Worm (Caenorhabditis elegans) whole organism, late embryonic: ENCODE results near the gene F35C11.2.
A peak's percentile ranks its signal among the peaks of the same experiment; 100 is the strongest.

Experiments used
- C08G9.2 ChIP-seq: sonication (generic microtip); optimal IDR thresholded peaks from 2 replicates; lab custom pipeline; 2016; ENCODE audit warnings: mild to moderate bottlenecking, missing genetic modification characterization, moderate library complexity, missing compliant biosample characterization
- C38D4.7 ChIP-seq: fragments of 200-800 bp; sonication (Bioruptor generic); optimal IDR thresholded peaks from 2 replicates; lab custom pipeline; 2018; ENCODE audit warnings: mild to moderate bottlenecking, missing genetic modification characterization, moderate library complexity, missing compliant biosample characterization
- K02D7.2 ChIP-seq: sonication (generic microtip); optimal IDR thresholded peaks from 2 replicates; lab custom pipeline; 2017; ENCODE audit warnings: mild to moderate bottlenecking, missing genetic modification characterization, missing compliant biosample characterization
- K09A11.1 ChIP-seq: sonication (generic microtip); optimal IDR thresholded peaks from 2 replicates; lab custom pipeline; 2017; ENCODE audit warnings: antibody characterized with exemption, mild to moderate bottlenecking, missing genetic modification characterization, missing compliant biosample characterization; ENCODE audit not compliant: insufficient read depth
- T23F11.4 ChIP-seq: fragments of 200-800 bp; sonication (Bioruptor generic); optimal IDR thresholded peaks from 2 replicates; lab custom pipeline; 2018; ENCODE audit warnings: mild to moderate bottlenecking, missing genetic modification characterization, missing compliant biosample characterization
- Y22D7AL.16 ChIP-seq: sonication (generic microtip); optimal IDR thresholded peaks from 2 replicates; lab custom pipeline; 2016; ENCODE audit warnings: missing genetic modification characterization, missing compliant biosample characterization
- ahr-1 ChIP-seq: sonication (generic microtip); optimal IDR thresholded peaks from 2 replicates; lab custom pipeline; 2016; ENCODE audit warnings: missing genetic modification characterization, missing compliant biosample characterization
- ama-1 ChIP-seq: fragments of 150-350 bp; optimal IDR thresholded peaks from 2 replicates; lab custom pipeline; 2014
- ceh-19 ChIP-seq: fragments of 200-800 bp; sonication (Bioruptor generic); optimal IDR thresholded peaks from 2 replicates; lab custom pipeline; 2018; ENCODE audit warnings: mild to moderate bottlenecking, missing genetic modification characterization, missing compliant biosample characterization
- ceh-22 ChIP-seq: sonication (generic microtip); optimal IDR thresholded peaks from 2 replicates; lab custom pipeline; 2017; ENCODE audit warnings: missing biosample characterization, missing genetic modification characterization
- ceh-24 ChIP-seq: sonication (generic microtip); optimal IDR thresholded peaks from 2 replicates; lab custom pipeline; 2016; ENCODE audit warnings: mild to moderate bottlenecking, missing genetic modification characterization, missing compliant biosample characterization
- ceh-30 ChIP-seq: fragments of 150-350 bp; optimal IDR thresholded peaks from 2 replicates; lab custom pipeline; 2014; ENCODE audit warnings: missing biosample characterization, missing genetic modification characterization
- ceh-31 ChIP-seq: sonication (generic microtip); optimal IDR thresholded peaks from 2 replicates; lab custom pipeline; 2016; ENCODE audit warnings: missing genetic modification characterization, missing compliant biosample characterization
- ceh-34 ChIP-seq: sonication (generic microtip); optimal IDR thresholded peaks from 2 replicates; lab custom pipeline; 2016; ENCODE audit warnings: mild to moderate bottlenecking, missing genetic modification characterization, missing compliant biosample characterization
- ceh-45 ChIP-seq: fragments of 200-800 bp; sonication (Bioruptor generic); IDR thresholded peaks from 2 replicates; pipeline ENCODE4 v1.3.6; 2022; ENCODE audit warnings: missing genetic modification reagents, missing genetic modification characterization, missing compliant biosample characterization
- ceh-48 ChIP-seq: sonication (generic microtip); optimal IDR thresholded peaks from 2 replicates; lab custom pipeline; 2016; ENCODE audit warnings: missing genetic modification characterization, inconsistent platforms, missing compliant biosample characterization
- ceh-9 ChIP-seq: sonication (generic microtip); optimal IDR thresholded peaks from 2 replicates; lab custom pipeline; 2016; ENCODE audit warnings: mild to moderate bottlenecking, missing genetic modification characterization, inconsistent platforms, missing compliant biosample characterization
- che-1 ChIP-seq: sonication (generic microtip); optimal IDR thresholded peaks from 2 replicates; lab custom pipeline; 2016; ENCODE audit warnings: mild to moderate bottlenecking, missing genetic modification characterization, missing compliant biosample characterization
- dve-1 ChIP-seq: sonication (generic microtip); optimal IDR thresholded peaks from 2 replicates; lab custom pipeline; 2017; ENCODE audit warnings: antibody characterized with exemption, mild to moderate bottlenecking, missing genetic modification characterization, missing compliant biosample characterization
- elt-4 ChIP-seq: sonication (generic microtip); optimal IDR thresholded peaks from 2 replicates; lab custom pipeline; 2016; ENCODE audit warnings: missing genetic modification characterization, missing compliant biosample characterization
- ets-4 ChIP-seq: sonication (generic microtip); optimal IDR thresholded peaks from 2 replicates; lab custom pipeline; 2016; ENCODE audit warnings: missing genetic modification characterization, missing compliant biosample characterization
- fax-1 ChIP-seq: sonication (generic microtip); optimal IDR thresholded peaks from 2 replicates; lab custom pipeline; 2016; ENCODE audit warnings: missing genotype, missing genetic modification characterization, missing compliant biosample characterization
- fkh-10 ChIP-seq: fragments of 150-350 bp; optimal IDR thresholded peaks from 2 replicates; lab custom pipeline; 2014; ENCODE audit warnings: missing biosample characterization, missing genetic modification reagents, missing genetic modification characterization
- fkh-6 ChIP-seq: sonication (generic microtip); optimal IDR thresholded peaks from 2 replicates; lab custom pipeline; 2016; ENCODE audit warnings: missing genetic modification characterization, missing compliant biosample characterization
- gmeb-2 ChIP-seq: sonication (generic microtip); optimal IDR thresholded peaks from 2 replicates; lab custom pipeline; 2016; ENCODE audit warnings: missing genetic modification characterization, inconsistent platforms, missing compliant biosample characterization
- hlh-13 ChIP-seq: fragments of 200-800 bp; sonication (Bioruptor generic); optimal IDR thresholded peaks from 2 replicates; lab custom pipeline; 2018; ENCODE audit warnings: mild to moderate bottlenecking, missing genetic modification characterization, missing compliant biosample characterization
- hlh-15 ChIP-seq: sonication (generic microtip); optimal IDR thresholded peaks from 2 replicates; lab custom pipeline; 2016; ENCODE audit warnings: missing genetic modification characterization, missing compliant biosample characterization
- hlh-30 ChIP-seq: sonication (generic microtip); optimal IDR thresholded peaks from 2 replicates; lab custom pipeline; 2017; ENCODE audit warnings: antibody characterized with exemption, missing genetic modification characterization, missing compliant biosample characterization; ENCODE audit not compliant: insufficient read depth
- hlh-6 ChIP-seq: sonication (generic microtip); optimal IDR thresholded peaks from 2 replicates; lab custom pipeline; 2016; ENCODE audit warnings: missing genotype, missing genetic modification characterization, missing compliant biosample characterization
- madf-2 ChIP-seq: sonication (generic microtip); optimal IDR thresholded peaks from 2 replicates; lab custom pipeline; 2017; ENCODE audit warnings: missing genetic modification characterization, missing compliant biosample characterization
- mec-3 ChIP-seq: sonication (generic microtip); optimal IDR thresholded peaks from 2 replicates; lab custom pipeline; 2016; ENCODE audit warnings: borderline replicate concordance, missing genetic modification characterization, missing compliant biosample characterization
- nfya-1 ChIP-seq: sonication (generic microtip); optimal IDR thresholded peaks from 2 replicates; lab custom pipeline; 2017; ENCODE audit warnings: missing genetic modification characterization, mild to moderate bottlenecking, missing compliant biosample characterization, antibody characterized with exemption, moderate library complexity
- odd-2 ChIP-seq: sonication (generic microtip); optimal IDR thresholded peaks from 2 replicates; lab custom pipeline; 2017; ENCODE audit warnings: antibody characterized with exemption, mild to moderate bottlenecking, missing genetic modification characterization, missing compliant biosample characterization
- pag-3 ChIP-seq: sonication (generic microtip); optimal IDR thresholded peaks from 2 replicates; lab custom pipeline; 2016; ENCODE audit warnings: missing compliant biosample characterization, missing genetic modification characterization, borderline replicate concordance
- pax-1 ChIP-seq: fragments of 150-350 bp; optimal IDR thresholded peaks from 2 replicates; lab custom pipeline; 2014; ENCODE audit warnings: missing biosample characterization, missing genetic modification characterization
- pha-2 ChIP-seq: sonication (generic microtip); optimal IDR thresholded peaks from 2 replicates; lab custom pipeline; 2017; ENCODE audit warnings: mild to moderate bottlenecking, missing genetic modification characterization, missing compliant biosample characterization
- pros-1 ChIP-seq: fragments of 150-350 bp; optimal IDR thresholded peaks from 2 replicates; lab custom pipeline; 2014; ENCODE audit warnings: missing biosample characterization, missing genetic modification reagents, missing genetic modification characterization
- sdc-2 ChIP-seq: sonication (generic microtip); optimal IDR thresholded peaks from 2 replicates; lab custom pipeline; 2016; ENCODE audit warnings: missing genotype, missing genetic modification characterization, missing compliant biosample characterization
- sox-4 ChIP-seq: sonication (generic microtip); optimal IDR thresholded peaks from 2 replicates; lab custom pipeline; 2017; ENCODE audit warnings: mild to moderate bottlenecking, missing genetic modification characterization, inconsistent platforms, missing compliant biosample characterization
- ttx-3 ChIP-seq: sonication (generic microtip); optimal IDR thresholded peaks from 2 replicates; lab custom pipeline; 2016; ENCODE audit warnings: missing genetic modification reagents, missing genetic modification characterization, missing compliant biosample characterization
- unc-42 ChIP-seq: sonication (generic microtip); optimal IDR thresholded peaks from 2 replicates; lab custom pipeline; 2016; ENCODE audit warnings: missing genotype, missing genetic modification characterization, missing compliant biosample characterization
- unc-55 ChIP-seq: sonication (generic microtip); optimal IDR thresholded peaks from 2 replicates; lab custom pipeline; 2017; ENCODE audit warnings: missing biosample characterization, missing genetic modification reagents, missing genetic modification characterization
- zip-5 ChIP-seq: sonication (generic microtip); optimal IDR thresholded peaks from 2 replicates; lab custom pipeline; 2016; ENCODE audit warnings: missing genetic modification characterization, missing compliant biosample characterization
- ztf-16 ChIP-seq: sonication (generic microtip); optimal IDR thresholded peaks from 2 replicates; lab custom pipeline; 2017; ENCODE audit warnings: missing genetic modification characterization, missing compliant biosample characterization

F35C11.2 gene

DNA sequence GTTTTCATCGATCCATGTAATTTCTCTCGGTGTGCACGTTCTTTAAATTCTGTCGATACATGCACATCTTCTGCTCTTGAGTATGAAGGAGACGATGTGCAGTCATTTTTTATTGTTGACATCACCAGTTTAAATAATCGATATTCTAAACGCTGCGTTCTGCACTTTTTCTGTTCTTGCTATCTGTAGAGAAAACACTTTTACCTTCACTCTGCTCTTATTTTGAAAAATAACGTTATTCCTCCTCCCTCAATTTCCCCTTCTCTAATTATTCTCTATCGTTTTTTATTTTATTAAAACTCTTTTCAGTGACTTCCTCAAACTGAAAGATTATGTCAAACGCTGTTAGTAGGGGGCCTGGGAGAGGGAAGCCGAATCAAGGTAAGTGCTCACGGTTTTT is 31.7 kb downstream of the F35C11.2 start, which contains the start of gene ifg-1:
ifg-1 (plus strand) TSS at position 301 of the 400 bp plus-strand sequence.
- no peak for TF ChIP-seq fkh-6 (tag; lab: Kevin White, UChicago)
- no peak for TF ChIP-seq ceh-22
- no peak for TF ChIP-seq mec-3 (tag; lab: Kevin White, UChicago)
- TF ChIP-seq elt-4 (tag; lab: Kevin White, UChicago): no peak
- no peak for TF ChIP-seq pha-2 (tag; lab: Kevin White, UChicago)
- no peak for TF ChIP-seq fax-1 (tag; lab: Kevin White, UChicago)
- no peak for TF ChIP-seq K02D7.2
- TF ChIP-seq hlh-6 (tag; lab: Kevin White, UChicago): no peak
- no peak for TF ChIP-seq sdc-2 (tag; lab: Kevin White, UChicago)

DNA sequence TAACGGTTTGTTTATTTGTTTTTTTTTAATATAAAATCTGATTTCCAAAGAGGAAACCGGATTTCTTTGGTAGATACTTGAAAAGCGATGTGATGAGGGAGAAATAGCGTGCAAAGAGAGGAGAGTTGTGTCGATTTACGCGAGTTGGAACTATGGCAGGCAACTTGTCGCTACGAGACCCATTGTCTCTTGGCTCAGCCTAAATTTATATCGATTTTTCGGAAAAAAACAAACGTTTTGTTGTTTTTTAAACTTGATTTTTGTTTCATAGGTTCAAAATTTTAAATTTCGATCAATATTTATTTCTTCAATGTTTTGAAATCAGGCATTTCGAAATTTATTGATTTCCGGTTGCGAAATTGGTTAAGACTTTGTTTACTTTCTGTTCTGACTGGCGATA is 32.2 kb downstream of the F35C11.2 start, which contains the start of gene M110.3:
M110.3 (minus strand) TSS at position 184 of the 400 bp plus-strand sequence.
- TF ChIP-seq ceh-31 (no peak), pax-1 (peak; percentile 9), C38D4.7 (no peak), fax-1 (tag; lab: Kevin White, UChicago) (no peak), T23F11.4 (no peak), ceh-34 (tag; lab: Kevin White, UChicago) (peak; percentile 32), fkh-10 (GFP tag; lab: Kevin White, UChicago) (no peak), odd-2 (tag; lab: Kevin White, UChicago) (no peak), nfya-1 (tag; lab: Kevin White, UChicago) (peak; percentile 20), unc-42 (tag; lab: Kevin White, UChicago) (peak; percentile 37), unc-55 (GFP tag; lab: Kevin White, UChicago) (peak; percentile 20), ceh-48 (tag; lab: Kevin White, UChicago) (peak; percentile 78), dve-1 (tag; lab: Kevin White, UChicago) (peak; percentile 20), ama-1 (no peak), ets-4 (tag; lab: Kevin White, UChicago) (peak; percentile 21), K09A11.1 (tag; lab: Kevin White, UChicago) (no peak), zip-5 (tag; lab: Kevin White, UChicago) (no peak), ztf-16 (tag; lab: Kevin White, UChicago) (no peak), sox-4 (no peak), fkh-6 (tag; lab: Kevin White, UChicago) (no peak), ceh-24 (tag; lab: Kevin White, UChicago) (no peak)
- TF ChIP-seq, all 69 proteins: peak for 8

DNA sequence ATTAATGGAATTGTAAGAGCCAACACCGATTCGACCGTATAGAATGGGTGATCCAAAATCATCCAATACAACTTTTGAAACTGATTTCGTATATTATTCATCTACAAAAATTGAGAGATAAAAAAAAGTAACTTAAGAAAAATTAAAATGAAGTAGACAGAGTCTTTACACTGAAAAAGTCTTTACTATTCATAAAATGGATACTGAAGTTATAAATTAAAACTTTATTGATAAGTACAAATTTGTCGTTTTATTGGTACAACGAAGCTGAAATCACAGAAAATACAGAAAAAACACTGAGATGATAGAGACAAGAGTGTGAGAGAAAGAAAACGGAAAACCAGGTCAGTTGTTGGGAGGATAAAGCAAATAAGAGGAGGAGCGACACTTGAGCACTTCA is 34.3 kb downstream of the F35C11.2 start, which contains the start of gene M110.10:
M110.10 (minus strand) TSS at position 101 of the 400 bp plus-strand sequence.
- TF ChIP-seq C08G9.2 (tag; lab: Kevin White, UChicago): no peak
- TF ChIP-seq Y22D7AL.16: no peak
- TF ChIP-seq K02D7.2: no peak
- TF ChIP-seq unc-55 (GFP tag; lab: Kevin White, UChicago): no peak
- no peak for TF ChIP-seq hlh-13
- no peak for TF ChIP-seq madf-2 (tag; lab: Kevin White, UChicago)
- TF ChIP-seq ttx-3 (tag; lab: Kevin White, UChicago): no peak
- no peak for TF ChIP-seq mec-3 (tag; lab: Kevin White, UChicago)
- TF ChIP-seq hlh-15: no peak
- TF ChIP-seq ceh-45 (GFP tag; lab: Robert Waterston, UW): no peak
- TF ChIP-seq ahr-1 (tag; lab: Kevin White, UChicago): no peak
- no peak for TF ChIP-seq pag-3 (tag; lab: Kevin White, UChicago)
- no peak for TF ChIP-seq ceh-24 (tag; lab: Kevin White, UChicago)

ce11 chrII:8212680-8213079 is 36.0 kb downstream of the F35C11.2 start, which contains the start of gene twk-3:
twk-3 (minus strand) TSS chrII:8212780.
- TF ChIP-seq pag-3 (tag; lab: Kevin White, UChicago) (no peak), ceh-9 (no peak), T23F11.4 (no peak), Y22D7AL.16 (no peak), hlh-13 (no peak), pros-1 (tag; lab: Kevin White, UChicago) (no peak), hlh-15 (no peak), hlh-30 (no peak), ceh-30 (no peak), gmeb-2 (tag; lab: Kevin White, UChicago) (no peak), ets-4 (tag; lab: Kevin White, UChicago) (no peak), madf-2 (tag; lab: Kevin White, UChicago) (no peak), che-1 (tag; lab: Kevin White, UChicago) (no peak), ceh-45 (GFP tag; lab: Robert Waterston, UW) (no peak), ceh-19 (no peak), fkh-10 (GFP tag; lab: Kevin White, UChicago) (no peak), pha-2 (tag; lab: Kevin White, UChicago) (no peak)
